Fruit fly (Drosophila melanogaster): ENCODE results near the gene CG15465.

The CG15465 gene

DNA sequence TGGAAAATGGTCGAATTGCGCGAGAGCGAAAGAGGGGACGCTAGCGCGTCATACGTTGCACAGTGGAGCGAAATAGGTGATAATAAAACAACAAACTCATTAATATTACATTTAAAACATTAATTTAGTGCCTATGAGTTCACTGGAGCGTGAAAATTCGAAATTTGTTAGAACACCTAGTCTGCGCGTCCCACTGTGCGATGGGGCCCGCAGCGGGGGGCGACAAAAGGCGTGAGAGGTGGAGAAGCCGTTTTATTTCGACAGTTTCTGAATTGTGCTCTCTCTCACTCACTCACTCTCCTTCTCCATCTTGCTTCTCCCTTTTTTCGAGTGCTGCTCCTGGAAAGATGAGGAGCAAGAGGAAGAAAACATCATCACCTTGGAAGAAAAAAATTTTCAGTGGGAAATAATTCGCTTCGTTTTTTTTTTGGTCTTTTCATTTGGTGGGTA is 1.9 kb upstream of the CG15465 start (continued):
- TF ChIP-seq sr (GFP tag; IDR thresholded peaks at IDR 0.05) (peak; percentile 94), NK7.1 (GFP tag; optimal IDR thresholded peaks at IDR 0.05) (peak; percentile 90), CG7987 (GFP tag; optimal IDR thresholded peaks at IDR 0.05) (peak; percentile 85), inv (GFP tag; IDR thresholded peaks at IDR 0.05; ENCODE audit: partially characterized antibody) (peak; percentile 50), crol (GFP tag; IDR thresholded peaks at IDR 0.05) (peak; percentile 97), Lhr (GFP tag; optimal IDR thresholded peaks at IDR 0.05) (peak; percentile 82), CG16813 (GFP tag; IDR thresholded peaks at IDR 0.05; ENCODE audit: partially characterized antibody) (peak; percentile 37; the same call in 2 of the 3 replicates), CG12299 (tag; optimal IDR thresholded peaks at IDR 0.05) (peak; percentile 74), psq (GFP tag; optimal IDR thresholded peaks at IDR 0.05) (peak; percentile 88), CG34224 (GFP tag; IDR thresholded peaks at IDR 0.05; ENCODE audit: partially characterized antibody) (peak; percentile 50; the same call in 2 of the 3 replicates), Rfx (GFP tag; IDR thresholded peaks at IDR 0.05) (peak; percentile 98), HLH3B (GFP tag; IDR thresholded peaks at IDR 0.05) (peak; percentile 97), Oli (tag; optimal IDR thresholded peaks at IDR 0.05) (peak; percentile 92), gem (tag; optimal IDR thresholded peaks at IDR 0.05) (peak; percentile 93), CG12391 (tag; optimal IDR thresholded peaks at IDR 0.05) (peak; percentile 91), CG8388 (GFP tag; optimal IDR thresholded peaks at IDR 0.05) (peak; percentile 81), NFAT (GFP tag; IDR thresholded peaks at IDR 0.05) (peak; percentile 95), pfk (GFP tag; optimal IDR thresholded peaks at IDR 0.05) (peak; percentile 26), fd64A (GFP tag; optimal IDR thresholded peaks at IDR 0.05) (peak; percentile 86), CG12236 (GFP tag; optimal IDR thresholded peaks at IDR 0.05) (peak; percentile 87), CG15601 (tag; optimal IDR thresholded peaks at IDR 0.05) (peak; percentile 81), CG10274 (GFP tag; optimal IDR thresholded peaks at IDR 0.05) (peak; percentile 88), CG11247 (GFP tag; IDR thresholded peaks at IDR 0.05) (peak; percentile 96), YL-1 (GFP tag; optimal IDR thresholded peaks at IDR 0.05) (peak; percentile 87), Xrp1 (GFP tag; IDR thresholded peaks at IDR 0.05) (peak; percentile 98), nerfin-1 (tag; optimal IDR thresholded peaks at IDR 0.05) (peak; percentile 85), shn (GFP tag; optimal IDR thresholded peaks at IDR 0.05) (peak; percentile 88), Ets65A (GFP tag) (peak; percentile 99), CG12769 (tag; optimal IDR thresholded peaks at IDR 0.05) (peak; percentile 98), Hr39 (optimal IDR thresholded peaks at IDR 0.05) (no peak), Hr3 (GFP tag; optimal IDR thresholded peaks at IDR 0.05) (peak; percentile 90), CkIIα-i1 (GFP tag; IDR thresholded peaks at IDR 0.05) (peak; percentile 72), Fer3 (tag; optimal IDR thresholded peaks at IDR 0.05) (peak; percentile 88), her (GFP tag; optimal IDR thresholded peaks at IDR 0.05) (peak; percentile 87), ase (GFP tag; IDR thresholded peaks at IDR 0.05) (peak; percentile 97), BtbVII (GFP tag; optimal IDR thresholded peaks at IDR 0.05) (peak; percentile 93), GATAe (GFP tag; conservative IDR thresholded peaks at IDR 0.05) (no peak; the same call in 1 of the 2 replicates), exex (tag; optimal IDR thresholded peaks at IDR 0.05) (peak; percentile 50), CG9932 (GFP tag; IDR thresholded peaks at IDR 0.05) (peak; percentile 95), CrebB (tag; optimal IDR thresholded peaks at IDR 0.05) (peak; percentile 91), fu2 (GFP tag; optimal IDR thresholded peaks at IDR 0.05) (peak; percentile 92), tna (GFP tag; IDR thresholded peaks at IDR 0.05; ENCODE audit: partially characterized antibody) (peak; percentile 47; the same call in 1 of the 2 replicates), TFAM (GFP tag; optimal IDR thresholded peaks at IDR 0.05) (peak; percentile 88), fd96Cb (tag; optimal IDR thresholded peaks at IDR 0.05) (peak; percentile 91), bab2 (GFP tag; optimal IDR thresholded peaks at IDR 0.05) (peak; percentile 94), Opbp (GFP tag; IDR thresholded peaks at IDR 0.05; ENCODE audit: partially characterized antibody) (no peak), kni (GFP tag; optimal IDR thresholded peaks at IDR 0.05) (peak; percentile 95), CG17568 (GFP tag; optimal IDR thresholded peaks at IDR 0.05) (peak; percentile 87), sima (GFP tag; optimal IDR thresholded peaks at IDR 0.05) (peak; percentile 80), nom (GFP tag; optimal IDR thresholded peaks at IDR 0.05) (peak; percentile 74)
